Fruit fly (Drosophila melanogaster) whole organism: ENCODE results near the gene rtv.

Experiments
- CG8478 ChIP-seq: fragments of >200 bp; optimal IDR thresholded peaks from 2 replicates; lab custom pipeline; 2018; ENCODE audit warnings: inconsistent platforms
- Dll ChIP-seq: fragments of >200 bp; optimal IDR thresholded peaks from 2 replicates; lab custom pipeline; 2017
- EcR ChIP-seq, 2 experiments: fragments of >200 bp; optimal IDR thresholded peaks; 2 replicates each; lab custom pipeline; 2017; ENCODE audit warnings: missing biosample characterization in 2 of 2, missing genetic modification characterization in 2 of 2, missing genetic modification reagents in 2 of 2
- pan ChIP-seq: fragments of >200 bp; optimal IDR thresholded peaks from 2 replicates; lab custom pipeline; 2017
- psq ChIP-seq: fragments of >200 bp; optimal IDR thresholded peaks from 2 replicates; lab custom pipeline; 2017
- usp ChIP-seq: fragments of >200 bp; optimal IDR thresholded peaks from 2 replicates; lab custom pipeline; 2017; ENCODE audit warnings: missing biosample characterization, missing genetic modification characterization, mixed read lengths

DNA sequence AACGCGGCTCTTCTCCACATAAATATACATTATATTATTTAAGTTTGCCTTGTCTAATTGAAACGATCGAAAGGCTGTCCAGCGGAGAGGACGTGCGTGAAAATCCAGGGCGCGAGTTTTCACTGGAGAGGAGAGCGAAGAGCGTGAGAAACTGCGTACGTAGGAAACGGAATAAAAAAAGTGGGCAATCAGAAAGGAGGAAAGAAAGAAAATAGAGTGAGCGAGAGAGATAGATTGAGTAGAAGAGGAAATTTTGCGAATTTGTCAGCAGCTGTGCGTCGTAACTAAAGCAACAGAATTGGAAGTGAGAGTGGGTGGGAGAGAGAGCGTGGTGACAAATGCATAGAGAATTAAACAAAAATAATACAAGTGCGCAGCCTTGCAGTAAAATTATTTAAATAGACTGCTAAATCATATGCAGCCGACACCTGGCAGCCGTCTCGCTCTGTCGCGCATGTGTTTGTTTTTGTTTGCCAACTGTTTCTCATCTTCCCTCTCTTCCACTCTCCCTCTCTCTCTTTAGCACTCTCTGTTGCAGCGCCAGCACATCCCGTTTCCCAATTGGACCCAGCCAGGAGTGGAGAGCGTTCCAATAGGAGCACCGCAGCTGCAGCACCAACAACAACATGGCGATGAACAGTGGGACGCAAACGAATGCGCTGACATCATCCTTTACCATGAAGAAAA is 864 bp upstream of the rtv start:
- TF ChIP-seq psq = no peak
- TF ChIP-seq pan (lab: Kevin White, UChicago) = no peak
- no peak for TF ChIP-seq EcR (GFP tag; optimal IDR thresholded peaks at IDR 0.05; lab: Kevin White, UChicago)
- TF ChIP-seq CG8478 (lab: Kevin White, UChicago) = peak; percentile 56
- TF ChIP-seq Dll (lab: Kevin White, UChicago) = peak; percentile 83
- TF ChIP-seq usp (GFP tag; lab: Kevin White, UChicago) = no peak
